Worm (Caenorhabditis elegans): ENCODE data around the gene ZK105.12.
A peak's percentile ranks its signal among the peaks of the same experiment; 100 is the strongest.

ZK105.12 gene

DNA sequence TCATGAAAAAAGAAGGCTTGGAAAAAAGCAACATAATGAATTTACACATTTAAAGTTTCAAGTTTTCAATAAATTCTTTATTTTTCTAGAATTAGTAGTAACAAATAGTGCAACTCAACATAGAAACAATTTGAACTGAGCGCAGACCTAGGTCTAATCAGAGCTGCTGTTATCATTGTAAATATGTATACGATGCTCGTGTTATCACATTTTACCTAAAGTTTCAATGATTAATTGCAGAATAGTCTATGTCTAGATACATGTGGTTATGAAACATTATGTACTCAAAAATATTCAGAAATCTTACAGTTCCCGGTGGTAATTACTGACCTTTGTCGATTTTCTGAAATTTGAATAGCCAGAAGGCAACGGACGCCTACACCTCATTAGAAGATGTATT is 40.1 kb upstream of the ZK105.12 start:
- TF ChIP-seq fkh-6 (tag; optimal IDR thresholded peaks at IDR 0.05) (no peak), unc-42 (tag; optimal IDR thresholded peaks at IDR 0.05) (no peak), unc-86 (tag; optimal IDR thresholded peaks at IDR 0.05) (no peak), ceh-45 (GFP tag; IDR thresholded peaks at IDR 0.05) (no peak), elt-2 (tag; optimal IDR thresholded peaks at IDR 0.05) (peak; percentile 79), C08G9.2 (tag; optimal IDR thresholded peaks at IDR 0.05) (no peak), ama-1 (optimal IDR thresholded peaks at IDR 0.05) (no peak)

DNA sequence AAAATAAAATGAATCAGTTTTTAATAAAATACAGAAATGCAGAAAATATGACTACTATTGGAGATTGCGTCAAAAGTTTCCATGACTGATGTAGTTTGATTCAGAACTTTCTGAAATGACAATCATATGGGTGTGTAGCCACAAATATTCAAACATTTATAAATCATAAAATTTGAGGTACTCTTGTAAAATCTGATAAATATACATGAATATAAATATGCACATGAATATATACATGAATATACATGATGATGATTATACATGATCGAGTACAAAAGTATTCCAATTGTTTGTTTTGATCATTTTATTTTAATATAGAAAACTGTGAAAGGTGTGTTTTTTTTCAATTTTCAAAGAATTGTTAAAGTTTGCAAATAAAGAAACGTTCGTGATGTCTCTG is 38.6 kb upstream of the ZK105.12 start, which contains the start of gene T05B11.4:
Gene T05B11.4 (minus strand): TSS at position 101 of the 400 bp plus-strand sequence.
- no peak for TF ChIP-seq ref-2 (tag; optimal IDR thresholded peaks at IDR 0.05)
- TF ChIP-seq ceh-22 (tag; optimal IDR thresholded peaks at IDR 0.05), result no peak
- TF ChIP-seq ceh-31 (tag; optimal IDR thresholded peaks at IDR 0.05), result no peak
- no peak for TF ChIP-seq lim-6 (tag; optimal IDR thresholded peaks at IDR 0.05)
- no peak for TF ChIP-seq eyg-1 (tag; optimal IDR thresholded peaks at IDR 0.05)
- no peak for TF ChIP-seq unc-42 (tag; optimal IDR thresholded peaks at IDR 0.05)
- TF ChIP-seq ceh-45 (GFP tag; IDR thresholded peaks at IDR 0.05), result no peak
- TF ChIP-seq ceh-2 (tag; optimal IDR thresholded peaks at IDR 0.05), result no peak
- no peak for TF ChIP-seq npax-4 (tag; optimal IDR thresholded peaks at IDR 0.05)

DNA sequence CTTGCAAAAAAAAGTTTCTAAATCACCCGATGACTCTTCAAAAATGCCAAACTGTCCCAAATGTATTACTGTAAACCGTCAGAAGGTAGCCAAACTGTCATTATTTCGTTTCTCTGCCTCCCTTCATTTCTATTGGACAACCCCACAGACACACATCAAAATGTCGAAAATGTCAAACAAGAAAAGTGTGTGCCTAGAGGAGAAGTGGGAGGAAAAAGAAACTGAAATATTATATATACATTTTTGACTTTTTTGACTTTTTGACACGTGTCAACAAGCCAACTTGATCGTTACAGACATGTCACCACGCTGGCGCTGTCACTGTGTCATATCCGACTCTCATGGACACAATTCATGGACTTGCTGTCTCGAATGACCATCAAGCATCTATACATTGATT is 33.8 kb upstream of the ZK105.12 start:
- TF ChIP-seq Y22D7AL.16 (tag; optimal IDR thresholded peaks at IDR 0.05) (no peak), hlh-13 (GFP tag; optimal IDR thresholded peaks at IDR 0.05) (no peak), ceh-2 (tag; optimal IDR thresholded peaks at IDR 0.05) (no peak), F13H6.1 (tag; optimal IDR thresholded peaks at IDR 0.05) (no peak), mec-3 (tag; optimal IDR thresholded peaks at IDR 0.05; ENCODE audit: borderline replicate concordance) (no peak), hlh-30 (tag; optimal IDR thresholded peaks at IDR 0.05; ENCODE audit: insufficient read depth) (no peak)

DNA sequence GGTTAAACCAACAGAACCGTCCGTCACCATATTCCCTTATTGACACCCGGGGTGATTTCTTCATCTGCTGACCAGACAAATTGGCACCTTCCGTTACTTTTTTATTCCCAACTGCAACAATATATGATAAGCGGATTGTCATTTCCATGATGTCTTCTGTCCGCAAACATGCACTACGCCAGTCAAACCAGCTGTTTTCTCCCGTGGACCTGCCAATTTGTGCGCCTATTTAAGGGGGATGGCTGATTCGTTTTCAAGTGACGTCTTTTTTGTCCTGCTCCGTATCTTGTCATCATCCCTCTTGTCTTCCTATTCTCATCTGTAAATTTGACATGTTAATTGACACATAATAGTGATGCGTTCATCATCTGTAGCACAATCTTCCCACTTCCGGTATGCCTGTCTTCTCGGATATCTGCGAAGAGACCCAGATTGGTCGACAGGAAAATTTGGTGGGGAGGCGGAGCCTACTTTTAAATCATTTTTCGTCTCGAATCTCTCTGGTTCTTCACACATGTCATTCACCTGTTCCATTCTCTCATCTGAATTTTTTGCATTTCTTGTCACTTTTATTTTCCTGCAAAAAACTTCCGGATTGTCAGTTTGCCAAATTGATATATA is 32.2 kb upstream of the ZK105.12 start:
- no peak for TF ChIP-seq ceh-30 (tag; optimal IDR thresholded peaks at IDR 0.05)
- TF ChIP-seq unc-42 (tag; optimal IDR thresholded peaks at IDR 0.05), result no peak
- TF ChIP-seq hlh-13 (GFP tag; optimal IDR thresholded peaks at IDR 0.05), result no peak
- no peak for TF ChIP-seq F13H6.1 (tag; optimal IDR thresholded peaks at IDR 0.05)
- TF ChIP-seq nhr-232 (tag; optimal IDR thresholded peaks at IDR 0.05), result no peak
- no peak for TF ChIP-seq ceh-48 (tag; optimal IDR thresholded peaks at IDR 0.05)
- TF ChIP-seq tbx-2 (tag; optimal IDR thresholded peaks at IDR 0.05), result no peak
- TF ChIP-seq ceh-45 (GFP tag; IDR thresholded peaks at IDR 0.05), result no peak
- no peak for TF ChIP-seq odd-2 (tag; optimal IDR thresholded peaks at IDR 0.05)
- TF ChIP-seq ceh-14 (tag; optimal IDR thresholded peaks at IDR 0.05), result no peak
- TF ChIP-seq che-1 (tag; optimal IDR thresholded peaks at IDR 0.05), result no peak
- no peak for TF ChIP-seq rnt-1 (tag; optimal IDR thresholded peaks at IDR 0.05)
- TF ChIP-seq pqm-1 (tag; optimal IDR thresholded peaks at IDR 0.05), result no peak
- no peak for TF ChIP-seq sox-2 (GFP tag; IDR thresholded peaks at IDR 0.05)
- no peak for TF ChIP-seq lim-6 (tag; optimal IDR thresholded peaks at IDR 0.05)

DNA sequence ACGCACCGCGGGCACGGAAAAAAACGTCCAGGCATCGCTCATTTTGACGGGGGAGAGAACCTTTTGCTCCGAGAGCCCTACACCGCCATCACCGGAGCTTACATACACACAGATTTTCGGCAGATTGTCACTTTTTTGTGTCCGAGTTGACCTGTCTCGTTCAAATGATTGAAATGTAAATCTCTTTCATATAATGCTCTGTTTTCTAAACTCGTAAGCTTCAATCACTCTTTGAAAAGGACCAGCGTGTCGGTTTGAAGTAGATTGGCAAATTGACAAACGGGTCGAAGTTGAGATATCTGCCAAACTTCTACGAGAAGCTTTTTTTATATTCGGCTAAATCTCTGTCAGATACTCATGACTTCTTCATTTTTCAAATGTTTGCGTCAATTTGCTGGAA is 31.2 kb upstream of the ZK105.12 start:
- TF ChIP-seq ceh-18 (tag; optimal IDR thresholded peaks at IDR 0.05) (no peak), ztf-16 (tag; optimal IDR thresholded peaks at IDR 0.05) (no peak), tbx-2 (tag; optimal IDR thresholded peaks at IDR 0.05) (no peak), unc-42 (tag; optimal IDR thresholded peaks at IDR 0.05) (no peak), nhr-232 (tag; optimal IDR thresholded peaks at IDR 0.05) (no peak), pha-2 (tag; optimal IDR thresholded peaks at IDR 0.05) (no peak), dmd-4 (tag; optimal IDR thresholded peaks at IDR 0.05; ENCODE audit: borderline replicate concordance) (no peak), unc-86 (tag; optimal IDR thresholded peaks at IDR 0.05) (no peak), mec-3 (tag; optimal IDR thresholded peaks at IDR 0.05; ENCODE audit: borderline replicate concordance) (no peak), ceh-24 (tag; optimal IDR thresholded peaks at IDR 0.05) (no peak), Y22D7AL.16 (tag; optimal IDR thresholded peaks at IDR 0.05) (no peak), ttx-3 (tag; optimal IDR thresholded peaks at IDR 0.05) (no peak), pqm-1 (tag; optimal IDR thresholded peaks at IDR 0.05) (no peak), T23F11.4 (GFP tag; optimal IDR thresholded peaks at IDR 0.05) (no peak), ceh-31 (tag; optimal IDR thresholded peaks at IDR 0.05) (no peak), ceh-22 (tag; optimal IDR thresholded peaks at IDR 0.05) (no peak), ceh-6 (GFP tag; optimal IDR thresholded peaks at IDR 0.05) (no peak), ceh-45 (GFP tag; IDR thresholded peaks at IDR 0.05) (no peak), nhr-11 (tag; optimal IDR thresholded peaks at IDR 0.05) (no peak)

Measured in whole organism, late embryonic.